Fruit fly (Drosophila melanogaster) S2 (cell line): ENCODE measurements around the gene Nepl9.
A peak's percentile ranks its signal among the peaks of the same experiment; 100 is the strongest.

ENCODE experiments used
- CG8478 ChIP-seq: fragments of >200 bp; optimal IDR thresholded peaks from 2 replicates; lab custom pipeline; 2018
- CTCF ChIP-seq, 2 experiments: fragments of >200 bp; optimal IDR thresholded peaks; 2 replicates each; lab custom pipeline; 2018

dm6 chr2L:16815989-16816749, 20.9 kb downstream of the Nepl9 start, which contains the start of gene mdy:
- no peak for TF ChIP-seq CG8478
- peak; percentile 82 to 94 for TF ChIP-seq CTCF (optimal IDR thresholded peaks at IDR 0.05; lab: Kevin White, UChicago)
